Worm (Caenorhabditis elegans) whole organism, L2 larva: Measurements from ENCODE around the gene F35G2.1.

Source experiments
- elt-1 ChIP-seq: fragments of 150-350 bp; optimal IDR thresholded peaks from 2 replicates; lab custom pipeline; 2014; ENCODE audit warnings: missing biosample characterization, missing genetic modification characterization
- lin-13 ChIP-seq: fragments of 150-350 bp; optimal IDR thresholded peaks from 2 replicates; lab custom pipeline; 2014; ENCODE audit warnings: missing biosample characterization, missing genetic modification reagents, missing genetic modification characterization
- lin-39 ChIP-seq: fragments of 150-350 bp; optimal IDR thresholded peaks from 2 replicates; lab custom pipeline; 2014; ENCODE audit warnings: missing biosample characterization, missing genetic modification reagents, missing genetic modification characterization
- unc-62 ChIP-seq: fragments of 150-350 bp; optimal IDR thresholded peaks from 2 replicates; lab custom pipeline; 2014; ENCODE audit warnings: missing biosample characterization, missing genetic modification reagents, missing genetic modification characterization

DNA sequence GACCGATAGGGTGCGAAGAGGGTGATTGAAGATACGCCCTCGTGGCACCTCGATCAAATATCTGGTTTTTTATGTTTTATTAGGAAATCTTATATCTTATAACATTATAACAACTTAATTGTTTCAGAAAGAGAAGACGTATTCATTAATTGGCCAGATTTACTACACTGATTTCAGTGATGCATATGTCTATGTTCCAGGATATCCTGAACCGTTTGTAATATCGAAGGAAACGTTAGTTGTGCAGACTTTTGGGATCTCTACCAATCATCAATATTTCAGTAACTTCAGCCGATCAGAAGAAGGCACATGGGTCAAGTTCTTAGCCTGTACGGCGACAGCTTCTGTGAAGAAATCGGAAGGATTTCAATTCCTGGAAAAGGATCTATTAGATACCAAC is 42.6 kb upstream of the F35G2.1 start:
- TF ChIP-seq elt-1 (tag; lab: Kevin White, UChicago) (no peak), unc-62 (no peak), lin-39 (tag; lab: Kevin White, UChicago) (no peak), lin-13 (GFP tag; lab: Kevin White, UChicago) (no peak)
